Fruit fly (Drosophila melanogaster): ENCODE data around the gene elm.

elm gene

DNA sequence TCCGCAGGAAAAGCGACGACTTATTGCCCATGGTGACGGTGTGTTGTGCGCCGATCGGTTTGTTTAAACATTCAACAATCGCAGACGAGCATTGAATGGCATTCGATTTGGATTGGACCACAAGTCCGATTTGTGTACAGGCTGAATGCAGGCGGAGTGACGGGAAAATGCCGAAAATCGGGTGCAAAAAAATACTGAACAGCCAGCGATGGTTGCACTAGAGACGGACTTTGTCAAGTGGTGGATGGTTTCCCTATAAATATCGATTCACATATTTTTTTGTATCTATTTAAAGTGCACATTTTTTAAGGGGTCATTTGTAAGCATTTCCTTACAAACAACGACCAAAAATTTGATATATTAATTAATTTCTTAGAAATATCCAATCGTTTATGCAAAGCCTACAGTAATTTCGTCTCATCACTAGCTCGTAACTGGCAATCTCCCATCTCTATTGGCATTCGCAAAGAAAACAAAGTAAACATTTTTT, at the start of gene elm, which contains the start of gene MED27:
Gene elm, minus strand, starts transcription at position 170 of the 490 bp plus-strand sequence.
Gene MED27, plus strand, starts transcription at position 448 of the 490 bp plus-strand sequence.
- TF ChIP-seq insv (optimal IDR thresholded peaks at IDR 0.05) (no peak), h (optimal IDR thresholded peaks at IDR 0.05) (no peak), ttk (optimal IDR thresholded peaks at IDR 0.05) (no peak), psq (optimal IDR thresholded peaks at IDR 0.05) (no peak), Sin3A (optimal IDR thresholded peaks at IDR 0.05) (no peak), Myc (optimal IDR thresholded peaks at IDR 0.05) (no peak)

- TF ChIP-seq psq (optimal IDR thresholded peaks at IDR 0.05) (no peak), ttk (optimal IDR thresholded peaks at IDR 0.05) (no peak), insv (optimal IDR thresholded peaks at IDR 0.05) (no peak), Myc (optimal IDR thresholded peaks at IDR 0.05) (no peak), Sin3A (optimal IDR thresholded peaks at IDR 0.05) (no peak), h (optimal IDR thresholded peaks at IDR 0.05) (no peak)
Measured at dm6 chr3R:5701104-5701503, 46.4 kb upstream of the elm start.

dm6 chr3R:5696384-5696783, 41.7 kb upstream of the elm start:
- TF ChIP-seq Sin3A (optimal IDR thresholded peaks at IDR 0.05) (no peak), psq (optimal IDR thresholded peaks at IDR 0.05) (no peak), h (optimal IDR thresholded peaks at IDR 0.05) (no peak), Myc (optimal IDR thresholded peaks at IDR 0.05) (no peak), ttk (optimal IDR thresholded peaks at IDR 0.05) (no peak), insv (optimal IDR thresholded peaks at IDR 0.05) (no peak)

DNA sequence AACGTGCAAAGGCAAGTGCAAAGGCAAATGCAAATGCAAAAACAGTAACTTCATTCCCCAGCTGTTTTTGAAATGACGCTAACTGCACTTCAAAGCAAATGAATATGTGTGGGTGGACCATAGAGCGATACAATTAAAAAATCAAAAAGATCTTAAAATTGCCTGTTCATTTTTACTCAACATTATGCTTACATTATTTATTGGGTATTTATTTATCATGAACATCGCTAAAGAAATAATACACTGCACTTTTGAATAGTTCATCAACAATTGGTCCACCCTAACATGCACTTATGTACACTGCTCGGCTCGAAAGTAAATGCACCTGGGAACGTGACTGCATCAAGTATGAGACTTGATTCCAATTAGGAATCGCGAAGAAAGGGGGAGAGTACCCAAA, 39.8 kb upstream of the elm start:
- TF ChIP-seq Sin3A (optimal IDR thresholded peaks at IDR 0.05) (no peak), insv (optimal IDR thresholded peaks at IDR 0.05) (no peak), h (optimal IDR thresholded peaks at IDR 0.05) (no peak), Myc (optimal IDR thresholded peaks at IDR 0.05) (no peak), ttk (optimal IDR thresholded peaks at IDR 0.05) (no peak), psq (optimal IDR thresholded peaks at IDR 0.05) (no peak)

dm6 chr3R:5693186-5693585, 38.5 kb upstream of the elm start, which contains the start of gene CG2104:
CG2104 (minus strand) TSS chr3R:5693286.
- TF ChIP-seq Sin3A (optimal IDR thresholded peaks at IDR 0.05) = no peak
- TF ChIP-seq insv (optimal IDR thresholded peaks at IDR 0.05) = no peak
- no peak for TF ChIP-seq Myc (optimal IDR thresholded peaks at IDR 0.05)
- no peak for TF ChIP-seq psq (optimal IDR thresholded peaks at IDR 0.05)
- TF ChIP-seq h (optimal IDR thresholded peaks at IDR 0.05) = no peak
- TF ChIP-seq ttk (optimal IDR thresholded peaks at IDR 0.05) = no peak

DNA sequence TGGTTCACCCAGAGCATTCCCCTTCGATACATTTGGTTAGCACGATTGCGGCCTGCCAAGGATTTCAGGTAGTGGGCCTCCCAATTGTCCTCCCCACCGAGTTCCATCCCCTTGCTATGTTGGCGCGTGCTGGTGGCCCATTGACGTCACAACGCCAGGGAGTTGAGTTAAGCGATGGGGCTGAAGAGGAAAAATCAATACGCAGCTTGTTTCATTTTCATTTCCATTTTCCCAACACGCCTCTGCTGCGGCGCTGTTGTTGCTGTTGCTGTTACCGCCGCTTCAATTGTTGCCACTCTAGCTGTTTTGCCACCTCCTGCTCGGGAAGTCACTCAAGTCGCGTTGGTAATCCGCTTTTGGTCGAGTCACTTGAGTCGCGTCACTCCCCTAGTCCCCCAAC, 36.4 kb upstream of the elm start:
- no peak for TF ChIP-seq psq (optimal IDR thresholded peaks at IDR 0.05)
- TF ChIP-seq h (optimal IDR thresholded peaks at IDR 0.05) = no peak
- TF ChIP-seq Myc (optimal IDR thresholded peaks at IDR 0.05) = no peak
- TF ChIP-seq insv (optimal IDR thresholded peaks at IDR 0.05) = no peak
- no peak for TF ChIP-seq ttk (optimal IDR thresholded peaks at IDR 0.05)
- no peak for TF ChIP-seq Sin3A (optimal IDR thresholded peaks at IDR 0.05)

DNA sequence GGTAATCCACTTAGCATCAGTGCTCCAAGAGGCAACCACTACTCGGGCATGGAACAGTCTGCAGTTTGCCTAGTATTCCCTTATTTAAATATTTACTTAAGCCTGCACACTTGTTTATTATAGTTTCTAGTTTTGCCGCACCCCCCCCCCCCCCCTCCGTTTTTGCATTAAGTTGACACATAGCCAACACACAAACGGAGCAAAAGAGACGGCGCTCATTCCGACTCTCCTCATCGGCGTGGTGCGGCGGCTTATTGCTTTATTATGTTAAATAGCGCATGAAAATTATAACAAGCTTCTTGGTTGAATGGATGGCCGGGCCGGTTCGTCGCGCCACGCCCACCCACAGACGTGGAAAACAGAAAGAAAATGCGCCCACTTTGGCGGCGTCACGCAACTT, 35.0 kb upstream of the elm start:
- TF ChIP-seq psq (optimal IDR thresholded peaks at IDR 0.05) = no peak
- no peak for TF ChIP-seq Sin3A (optimal IDR thresholded peaks at IDR 0.05)
- no peak for TF ChIP-seq Myc (optimal IDR thresholded peaks at IDR 0.05)
- TF ChIP-seq insv (optimal IDR thresholded peaks at IDR 0.05) = no peak
- TF ChIP-seq h (optimal IDR thresholded peaks at IDR 0.05) = no peak
- TF ChIP-seq ttk (optimal IDR thresholded peaks at IDR 0.05) = no peak

DNA sequence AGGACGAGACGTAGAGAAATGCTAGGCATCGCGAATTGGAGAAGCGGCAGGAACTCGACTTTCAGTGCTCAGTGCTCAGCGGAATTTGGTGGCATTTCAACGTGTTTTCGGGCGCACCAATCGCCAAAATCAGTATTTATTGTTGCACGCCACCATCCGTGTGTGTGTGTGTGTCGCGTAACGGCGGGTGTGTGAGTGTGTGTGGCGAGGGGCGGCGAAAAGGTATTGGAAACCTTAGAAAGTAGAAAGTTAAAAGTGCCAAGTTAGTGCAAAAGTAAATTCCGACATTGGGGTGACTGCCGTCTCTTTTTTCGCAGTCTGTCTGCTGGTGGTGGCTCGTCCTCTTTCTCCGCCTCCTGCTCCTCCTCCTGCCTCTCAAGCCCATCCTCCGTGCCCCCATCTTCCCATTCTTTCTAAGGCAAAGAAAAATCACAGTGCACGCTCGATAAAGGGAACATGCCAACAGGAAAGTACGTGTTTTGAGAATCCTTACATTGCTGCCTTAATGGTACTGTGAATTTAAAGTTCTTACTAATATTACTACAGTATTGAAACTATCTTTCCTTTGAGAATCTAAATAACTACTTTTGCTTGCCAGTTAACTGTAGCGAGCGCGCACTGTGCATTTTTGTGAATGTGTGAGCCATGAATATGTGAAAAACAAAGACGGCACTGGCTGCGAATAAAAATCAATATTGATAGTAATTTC, 31.5 kb upstream of the elm start:
- TF ChIP-seq h (optimal IDR thresholded peaks at IDR 0.05) (no peak), Myc (optimal IDR thresholded peaks at IDR 0.05) (no peak), psq (optimal IDR thresholded peaks at IDR 0.05) (no peak), ttk (optimal IDR thresholded peaks at IDR 0.05) (no peak), insv (optimal IDR thresholded peaks at IDR 0.05) (no peak), Sin3A (optimal IDR thresholded peaks at IDR 0.05) (no peak)

- TF ChIP-seq ttk (optimal IDR thresholded peaks at IDR 0.05) = no peak
- no peak for TF ChIP-seq Myc (optimal IDR thresholded peaks at IDR 0.05)
- no peak for TF ChIP-seq Sin3A (optimal IDR thresholded peaks at IDR 0.05)
- no peak for TF ChIP-seq insv (optimal IDR thresholded peaks at IDR 0.05)
- no peak for TF ChIP-seq psq (optimal IDR thresholded peaks at IDR 0.05)
- TF ChIP-seq h (optimal IDR thresholded peaks at IDR 0.05) = no peak
Measured at dm6 chr3R:5685269-5686048, 30.8 kb upstream of the elm start, which contains the start of the genes Rab23 and plx. Rab23 (minus strand) TSS chr3R:5685434. plx (plus strand) TSS chr3R:5685855.

dm6 chr3R:5684550-5685118, 30.0 kb upstream of the elm start:
- TF ChIP-seq Sin3A (optimal IDR thresholded peaks at IDR 0.05) (no peak), insv (optimal IDR thresholded peaks at IDR 0.05) (no peak), h (optimal IDR thresholded peaks at IDR 0.05) (no peak), psq (optimal IDR thresholded peaks at IDR 0.05) (no peak), ttk (optimal IDR thresholded peaks at IDR 0.05) (no peak), Myc (optimal IDR thresholded peaks at IDR 0.05) (no peak)

dm6 chr3R:5682921-5683748, 28.5 kb upstream of the elm start:
- TF ChIP-seq h (optimal IDR thresholded peaks at IDR 0.05) (no peak), psq (optimal IDR thresholded peaks at IDR 0.05) (no peak), Myc (optimal IDR thresholded peaks at IDR 0.05) (no peak), insv (optimal IDR thresholded peaks at IDR 0.05) (no peak), ttk (optimal IDR thresholded peaks at IDR 0.05) (no peak), Sin3A (optimal IDR thresholded peaks at IDR 0.05) (no peak)
